Fruit fly (Drosophila melanogaster) whole organism, embryonic: ENCODE results near the gene CG13947.
A peak's percentile ranks its signal among the peaks of the same experiment; 100 is the strongest.

Experiments used
- ATbp ChIP-seq: fragments of 200-800 bp; sonication (Bioruptor generic); optimal IDR thresholded peaks from 2 replicates; lab custom pipeline; 2017; ENCODE audit warnings: missing biosample characterization, mild to moderate bottlenecking, missing genetic modification characterization, missing genetic modification reagents
- Atf6 ChIP-seq: fragments of 200-800 bp; sonication (Bioruptor generic); IDR thresholded peaks from 2 replicates; pipeline ENCODE4 v1.3.6; 2022; ENCODE audit warnings: missing biosample characterization, missing genetic modification characterization
- Blimp-1 ChIP-seq: fragments of 200-800 bp; sonication (Bioruptor generic); optimal IDR thresholded peaks from 3 replicates; lab custom pipeline; 2018; ENCODE audit warnings: missing biosample characterization, missing genetic modification characterization, mild to moderate bottlenecking, moderate library complexity, missing genetic modification reagents
- CG12391 ChIP-seq: fragments of 200-800 bp; sonication (Bioruptor generic); optimal IDR thresholded peaks from 3 replicates; lab custom pipeline; 2018; ENCODE audit warnings: missing biosample characterization, mild to moderate bottlenecking, missing genetic modification characterization, moderate library complexity
- CG12659 ChIP-seq: fragments of 200-800 bp; sonication (Bioruptor generic); optimal IDR thresholded peaks from 3 replicates; lab custom pipeline; 2017; ENCODE audit warnings: mild to moderate bottlenecking, missing biosample characterization, missing genetic modification reagents, missing genetic modification characterization
- CG12744 ChIP-seq: fragments of 200-800 bp; sonication (Bioruptor generic); optimal IDR thresholded peaks from 2 replicates; lab custom pipeline; 2016; ENCODE audit warnings: missing biosample characterization, missing genetic modification characterization
- CG12769 ChIP-seq: fragments of 200-800 bp; sonication (Bioruptor generic); optimal IDR thresholded peaks from 2 replicates; lab custom pipeline; 2019; ENCODE audit warnings: missing biosample characterization, mild to moderate bottlenecking, missing genetic modification characterization, moderate library complexity
- CG1529 ChIP-seq: fragments of 200-800 bp; sonication (Bioruptor generic); optimal IDR thresholded peaks from 3 replicates; lab custom pipeline; 2018; ENCODE audit warnings: missing biosample characterization, missing genetic modification characterization
- CG1602 ChIP-seq: fragments of 200-800 bp; sonication (Bioruptor generic); optimal IDR thresholded peaks from 3 replicates; lab custom pipeline; 2016; ENCODE audit warnings: missing biosample characterization, missing genetic modification characterization
- CG1603 ChIP-seq: fragments of 200-800 bp; sonication (Bioruptor generic); optimal IDR thresholded peaks from 2 replicates; lab custom pipeline; 2019; ENCODE audit warnings: missing biosample characterization, mild to moderate bottlenecking, missing genetic modification characterization, moderate library complexity
- CG16813 ChIP-seq: fragments of 200-800 bp; sonication (Bioruptor generic); IDR thresholded peaks from 3 replicates; pipeline ENCODE4 v1.3.6; 2022; ENCODE audit warnings: missing biosample characterization, missing genetic modification characterization; ENCODE audit not compliant: partially characterized antibody
- CG17612 ChIP-seq: fragments of 200-800 bp; sonication (Bioruptor generic); IDR thresholded peaks from 2 replicates; pipeline ENCODE4 v1.3.6; 2022; ENCODE audit warnings: missing biosample characterization, missing genetic modification characterization
- CG1832 ChIP-seq: fragments of 200-800 bp; sonication (Bioruptor generic); optimal IDR thresholded peaks from 2 replicates; lab custom pipeline; 2017; ENCODE audit warnings: missing biosample characterization, mild to moderate bottlenecking, missing genetic modification characterization, inconsistent platforms
- CG2129 ChIP-seq: fragments of 200-800 bp; sonication (Bioruptor generic); IDR thresholded peaks from 2 replicates; pipeline ENCODE4 v1.3.6; 2022; ENCODE audit warnings: missing biosample characterization, missing genetic modification characterization; ENCODE audit not compliant: partially characterized antibody
- CG3407 ChIP-seq: fragments of 200-800 bp; sonication (Bioruptor generic); optimal IDR thresholded peaks from 2 replicates; lab custom pipeline; 2018; ENCODE audit warnings: missing biosample characterization, mild to moderate bottlenecking, missing genetic modification characterization
- CG3838 ChIP-seq: fragments of 200-800 bp; sonication (Bioruptor generic); optimal IDR thresholded peaks from 3 replicates; lab custom pipeline; 2016; ENCODE audit warnings: missing biosample characterization, missing genetic modification characterization
- CG5180 ChIP-seq: fragments of 200-800 bp; sonication (Bioruptor generic); optimal IDR thresholded peaks from 3 replicates; lab custom pipeline; 2017; ENCODE audit warnings: missing biosample characterization, missing genetic modification characterization, mild to moderate bottlenecking, moderate library complexity, missing genetic modification reagents
- CG9609 ChIP-seq: fragments of 200-800 bp; sonication (Bioruptor generic); optimal IDR thresholded peaks from 3 replicates; lab custom pipeline; 2016; ENCODE audit warnings: missing biosample characterization, missing genetic modification characterization
- D ChIP-seq, 2 experiments: fragments of 200-800 bp in 1 of 2; fragments of >200 bp in 1 of 2; sonication (Bioruptor generic) in 1 of 2; optimal IDR thresholded peaks; 2 replicates in 1 of 2; 3 replicates in 1 of 2; lab custom pipeline; 2017; ENCODE audit warnings: mild to moderate bottlenecking in 1 of 2, missing biosample characterization in 1 of 2, missing genetic modification characterization in 1 of 2, missing genetic modification reagents in 1 of 2
- Deaf1 ChIP-seq: fragments of 200-800 bp; optimal IDR thresholded peaks from 3 replicates; lab custom pipeline; 2019; ENCODE audit warnings: missing biosample characterization, mild to moderate bottlenecking, missing genetic modification characterization, moderate library complexity
- Fer2 ChIP-seq: fragments of 200-800 bp; sonication (Bioruptor generic); optimal IDR thresholded peaks from 2 replicates; lab custom pipeline; 2018; ENCODE audit warnings: missing biosample characterization, mild to moderate bottlenecking, missing genetic modification characterization, moderate library complexity
- H2.0 ChIP-seq: fragments of 200-800 bp; sonication (Bioruptor generic); IDR thresholded peaks from 2 replicates; pipeline ENCODE4 v1.3.6; 2022; ENCODE audit warnings: missing biosample characterization, missing genetic modification characterization
- HLH3B ChIP-seq: fragments of 200-800 bp; sonication (Bioruptor generic); IDR thresholded peaks from 2 replicates; pipeline ENCODE4 v1.3.6; 2022; ENCODE audit warnings: missing biosample characterization, missing genetic modification characterization
- MESR4 ChIP-seq: fragments of 200-800 bp; sonication (Bioruptor generic); optimal IDR thresholded peaks from 2 replicates; lab custom pipeline; 2018; ENCODE audit warnings: missing biosample characterization, mild to moderate bottlenecking, missing genetic modification characterization, moderate library complexity
- Mes4 ChIP-seq: fragments of 200-800 bp; sonication (Bioruptor generic); optimal IDR thresholded peaks from 2 replicates; lab custom pipeline; 2016; ENCODE audit warnings: missing biosample characterization, missing genetic modification characterization
- TFAM ChIP-seq: fragments of 200-800 bp; sonication (Bioruptor generic); optimal IDR thresholded peaks from 2 replicates; lab custom pipeline; 2017; ENCODE audit warnings: missing biosample characterization, missing genetic modification characterization, inconsistent platforms
- al ChIP-seq: fragments of 200-800 bp; sonication (Bioruptor generic); IDR thresholded peaks from 2 replicates; pipeline ENCODE4 v1.3.6; 2022; ENCODE audit warnings: missing biosample characterization, missing genetic modification characterization
- bigmax ChIP-seq: fragments of 200-800 bp; sonication (Bioruptor generic); optimal IDR thresholded peaks from 2 replicates; lab custom pipeline; 2018; ENCODE audit warnings: missing biosample characterization, mild to moderate bottlenecking, missing genetic modification characterization
- br ChIP-seq: fragments of >200 bp; optimal IDR thresholded peaks from 2 replicates; lab custom pipeline; 2017
- cas ChIP-seq: fragments of 200-800 bp; sonication (Bioruptor generic); IDR thresholded peaks from 2 replicates; pipeline ENCODE4 v1.3.6; 2022; ENCODE audit warnings: missing biosample characterization, missing genetic modification characterization
- chn ChIP-seq: fragments of 200-800 bp; sonication (Bioruptor generic); optimal IDR thresholded peaks from 2 replicates; lab custom pipeline; 2016; ENCODE audit warnings: missing biosample characterization, missing genetic modification characterization
- dpn ChIP-seq, 2 experiments: fragments of 200-800 bp; sonication (Bioruptor generic); optimal IDR thresholded peaks; 3 replicates each; lab custom pipeline; 2016; ENCODE audit warnings: missing biosample characterization in 2 of 2, missing genetic modification characterization in 2 of 2
- ewg ChIP-seq: fragments of 200-800 bp; sonication (Bioruptor generic); optimal IDR thresholded peaks from 3 replicates; lab custom pipeline; 2017; ENCODE audit warnings: mild to moderate bottlenecking, missing biosample characterization, missing genetic modification reagents, missing genetic modification characterization
- gsb ChIP-seq: fragments of 200-800 bp; sonication (Bioruptor generic); IDR thresholded peaks from 2 replicates; pipeline ENCODE4 v1.3.6; 2022; ENCODE audit warnings: missing biosample characterization, missing genetic modification characterization
- hkb ChIP-seq, 2 experiments: fragments of 200-800 bp in 1 of 2; fragments of >200 bp in 1 of 2; sonication (Bioruptor generic) in 1 of 2; IDR thresholded peaks in 1 of 2; optimal IDR thresholded peaks in 1 of 2; 2 replicates each; pipeline versions ENCODE4 v1.3.6 to Lab custom; 2017 to 2022; ENCODE audit warnings: missing biosample characterization in 1 of 2, missing genetic modification characterization in 1 of 2
- nmo ChIP-seq: fragments of 200-800 bp; sonication (Bioruptor generic); optimal IDR thresholded peaks from 2 replicates; lab custom pipeline; 2018; ENCODE audit warnings: missing biosample characterization, mild to moderate bottlenecking, missing genetic modification characterization, moderate library complexity
- oc ChIP-seq: fragments of 200-800 bp; sonication (Bioruptor generic); optimal IDR thresholded peaks from 2 replicates; lab custom pipeline; 2018; ENCODE audit warnings: missing biosample characterization, mild to moderate bottlenecking, missing genetic modification characterization, moderate library complexity
- pb ChIP-seq: fragments of 200-800 bp; sonication (Bioruptor generic); optimal IDR thresholded peaks from 3 replicates; lab custom pipeline; 2016; ENCODE audit warnings: missing biosample characterization, missing genetic modification characterization
- phol ChIP-seq: fragments of 200-800 bp; sonication (Bioruptor generic); optimal IDR thresholded peaks from 3 replicates; lab custom pipeline; 2018; ENCODE audit warnings: missing biosample characterization, mild to moderate bottlenecking, missing genetic modification characterization, moderate library complexity
- prd ChIP-seq, 3 experiments: fragments of >200 bp in 2 of 3; fragments of 200-800 bp in 1 of 3; sonication (Bioruptor generic) in 1 of 3; optimal IDR thresholded peaks in 2 of 3; IDR thresholded peaks in 1 of 3; 2 replicates in 2 of 3; 3 replicates in 1 of 3; pipeline versions ENCODE4 v1.3.6 to Lab custom; 2017 to 2022; ENCODE audit warnings: missing biosample characterization in 1 of 3, missing genetic modification characterization in 1 of 3
- sd ChIP-seq: fragments of 200-800 bp; sonication (Bioruptor generic); optimal IDR thresholded peaks from 3 replicates; lab custom pipeline; 2018; ENCODE audit warnings: missing biosample characterization, mild to moderate bottlenecking, missing genetic modification characterization, moderate library complexity
- sisA ChIP-seq: fragments of 200-800 bp; sonication (Bioruptor generic); IDR thresholded peaks from 2 replicates; pipeline ENCODE4 v1.3.6; 2022; ENCODE audit warnings: missing biosample characterization, missing genetic modification characterization
- sr ChIP-seq: fragments of 200-800 bp; sonication (Bioruptor generic); IDR thresholded peaks from 3 replicates; pipeline ENCODE4 v1.3.6; 2022; ENCODE audit warnings: missing biosample characterization, missing genetic modification characterization
- sug ChIP-seq: fragments of 200-800 bp; optimal IDR thresholded peaks from 2 replicates; lab custom pipeline; 2019; ENCODE audit warnings: missing biosample characterization, mild to moderate bottlenecking, missing genetic modification characterization, moderate library complexity
- toy ChIP-seq: fragments of 200-800 bp; sonication (Bioruptor generic); IDR thresholded peaks from 2 replicates; pipeline ENCODE4 v1.3.6; 2022; ENCODE audit warnings: missing biosample characterization, missing genetic modification characterization
- unpg ChIP-seq: fragments of 200-800 bp; sonication (Bioruptor generic); optimal IDR thresholded peaks from 3 replicates; lab custom pipeline; 2018; ENCODE audit warnings: missing biosample characterization, mild to moderate bottlenecking, missing genetic modification characterization, moderate library complexity

The CG13947 gene

dm6 chr2L:827049-827448 lies 48.1 kb downstream of the CG13947 start (continued):
- no peak for TF ChIP-seq chn (GFP tag; lab: Kevin White, UChicago)
- TF ChIP-seq sr = peak; percentile 17; the same call in 1 of the 3 replicates
- no peak for TF ChIP-seq phol
- TF ChIP-seq cas = no peak
- peak; percentile 40 for TF ChIP-seq CG12769 (tag; lab: Kevin White, UChicago)
- TF ChIP-seq toy (GFP tag; lab: Robert Waterston, UW) = no peak

dm6 chr2L:827516-828362 lies 48.8 kb downstream of the CG13947 start:
- TF ChIP-seq ATbp (GFP tag; lab: Kevin White, UChicago) = peak; percentile 84
- TF ChIP-seq oc (tag; lab: Kevin White, UChicago) = peak; percentile 57
- TF ChIP-seq sd (tag; lab: Kevin White, UChicago) = no peak
- TF ChIP-seq CG5180 (GFP tag; lab: Kevin White, UChicago) = no peak
- TF ChIP-seq CG2129 = no peak
- TF ChIP-seq gsb = no peak
- no peak for TF ChIP-seq hkb (optimal IDR thresholded peaks at IDR 0.05; lab: Kevin White, UChicago)
- peak; percentile 50; the same call in 1 of the 2 replicates for TF ChIP-seq hkb (GFP tag; IDR thresholded peaks at IDR 0.05; lab: Robert Waterston, UW)
- 0 out of 2 replicates have a peak, but pooled peaks have one; percentile 22 for TF ChIP-seq HLH3B (GFP tag; lab: Robert Waterston, UW)
- no peak for TF ChIP-seq Fer2 (tag; lab: Kevin White, UChicago)
- TF ChIP-seq al (GFP tag; lab: Robert Waterston, UW) = no peak
- TF ChIP-seq CG17612 (GFP tag; lab: Robert Waterston, UW) = no peak
- TF ChIP-seq sug (tag; lab: Kevin White, UChicago) = peak; percentile 13
- no peak for TF ChIP-seq TFAM (GFP tag; lab: Kevin White, UChicago)
- TF ChIP-seq CG1603 (tag; lab: Kevin White, UChicago) = peak; percentile 72
- TF ChIP-seq ewg = peak; percentile 46
- TF ChIP-seq Mes4 (GFP tag; lab: Kevin White, UChicago) = peak; percentile 18
- peak; percentile 7 for TF ChIP-seq CG9609 (GFP tag; lab: Kevin White, UChicago)
- TF ChIP-seq CG12391 (tag; lab: Kevin White, UChicago) = peak; percentile 74
- no peak for TF ChIP-seq CG3838 (GFP tag; lab: Kevin White, UChicago)
- peak in 1 of 2 experiments; percentile 31 for TF ChIP-seq dpn (GFP tag; optimal IDR thresholded peaks at IDR 0.05; lab: Kevin White, UChicago)
- no peak for TF ChIP-seq prd (optimal IDR thresholded peaks at IDR 0.05; lab: Kevin White, UChicago)
- peak; percentile 21; the same call in 1 of the 3 replicates for TF ChIP-seq prd (GFP tag; IDR thresholded peaks at IDR 0.05; lab: Robert Waterston, UW)
- TF ChIP-seq D (optimal IDR thresholded peaks at IDR 0.05; lab: Kevin White, UChicago) = no peak
- TF ChIP-seq D (GFP tag; optimal IDR thresholded peaks at IDR 0.05; lab: Kevin White, UChicago) = peak; percentile 62
- peak; percentile 49 for TF ChIP-seq CG1602
- no peak for TF ChIP-seq bigmax (GFP tag; lab: Kevin White, UChicago)
- TF ChIP-seq CG12659 = peak; percentile 17
- TF ChIP-seq sisA (GFP tag; lab: Robert Waterston, UW) = peak; percentile 60
- TF ChIP-seq Deaf1 (tag; lab: Kevin White, UChicago) = no peak
- TF ChIP-seq MESR4 (GFP tag; lab: Kevin White, UChicago) = no peak
- no peak for TF ChIP-seq CG1832 (GFP tag; lab: Kevin White, UChicago)
- peak; percentile 42 for TF ChIP-seq unpg (GFP tag; lab: Kevin White, UChicago)
- peak; percentile 56 for TF ChIP-seq Blimp-1 (GFP tag; lab: Kevin White, UChicago)
- TF ChIP-seq H2.0 (GFP tag; lab: Robert Waterston, UW) = no peak
- TF ChIP-seq CG3407 (GFP tag; lab: Kevin White, UChicago) = peak; percentile 57
- no peak for TF ChIP-seq pb (GFP tag; lab: Kevin White, UChicago)
- peak; percentile 48 for TF ChIP-seq nmo (GFP tag; lab: Kevin White, UChicago)
- TF ChIP-seq CG16813 (GFP tag; lab: Robert Waterston, UW) = no peak
- TF ChIP-seq Atf6 = no peak
- TF ChIP-seq CG12744 (GFP tag; lab: Kevin White, UChicago) = no peak
- no peak for TF ChIP-seq br
- TF ChIP-seq CG1529 (GFP tag; lab: Kevin White, UChicago) = peak; percentile 65
